Worm (Caenorhabditis elegans) whole organism, early embryonic: ENCODE data around the gene mrpl-18.

ENCODE experiments used
- B0310.2 ChIP-seq: sonication (generic microtip); optimal IDR thresholded peaks from 2 replicates; lab custom pipeline; 2016; ENCODE audit warnings: mild to moderate bottlenecking, missing genetic modification characterization, missing compliant biosample characterization
- F13C5.2 ChIP-seq: sonication (generic microtip); optimal IDR thresholded peaks from 2 replicates; lab custom pipeline; 2017; ENCODE audit warnings: mild to moderate bottlenecking, missing genetic modification characterization, inconsistent platforms, missing compliant biosample characterization
- ama-1 ChIP-seq: fragments of 150-350 bp; optimal IDR thresholded peaks from 2 replicates; lab custom pipeline; 2014
- ceh-13 ChIP-seq: fragments of 200-800 bp; sonication (Bioruptor generic); optimal IDR thresholded peaks from 2 replicates; lab custom pipeline; 2018; ENCODE audit warnings: mild to moderate bottlenecking, missing genetic modification characterization, missing compliant biosample characterization
- ceh-36 ChIP-seq: sonication (generic microtip); optimal IDR thresholded peaks from 2 replicates; lab custom pipeline; 2016; ENCODE audit warnings: missing genetic modification characterization, inconsistent platforms, missing compliant biosample characterization
- ets-7 ChIP-seq: sonication (generic microtip); optimal IDR thresholded peaks from 2 replicates; lab custom pipeline; 2016; ENCODE audit warnings: missing genotype, missing genetic modification characterization, missing compliant biosample characterization
- hmbx-1 ChIP-seq: sonication (generic microtip); optimal IDR thresholded peaks from 2 replicates; lab custom pipeline; 2016; ENCODE audit warnings: mild to moderate bottlenecking, missing genetic modification characterization, missing compliant biosample characterization
- pes-1 ChIP-seq: fragments of 200-800 bp; sonication (Bioruptor generic); IDR thresholded peaks from 2 replicates; pipeline ENCODE4 v1.3.6; 2022; ENCODE audit warnings: missing genetic modification reagents, missing genetic modification characterization, missing compliant biosample characterization
- scrt-1 ChIP-seq: fragments of 200-800 bp; sonication (Bioruptor generic); IDR thresholded peaks from 2 replicates; pipeline ENCODE4 v1.3.6; 2022; ENCODE audit warnings: missing genetic modification characterization, missing compliant biosample characterization
- sea-1 ChIP-seq: fragments of 200-800 bp; sonication (Bioruptor generic); conservative IDR thresholded peaks from 2 replicates; pipeline ENCODE4 v1.3.6; 2022; ENCODE audit warnings: missing genetic modification characterization, missing compliant biosample characterization
- tbx-11 ChIP-seq: fragments of 200-800 bp; sonication (Bioruptor generic); IDR thresholded peaks from 2 replicates; pipeline ENCODE4 v1.3.6; 2022; ENCODE audit warnings: missing genetic modification characterization, missing compliant biosample characterization

DNA sequence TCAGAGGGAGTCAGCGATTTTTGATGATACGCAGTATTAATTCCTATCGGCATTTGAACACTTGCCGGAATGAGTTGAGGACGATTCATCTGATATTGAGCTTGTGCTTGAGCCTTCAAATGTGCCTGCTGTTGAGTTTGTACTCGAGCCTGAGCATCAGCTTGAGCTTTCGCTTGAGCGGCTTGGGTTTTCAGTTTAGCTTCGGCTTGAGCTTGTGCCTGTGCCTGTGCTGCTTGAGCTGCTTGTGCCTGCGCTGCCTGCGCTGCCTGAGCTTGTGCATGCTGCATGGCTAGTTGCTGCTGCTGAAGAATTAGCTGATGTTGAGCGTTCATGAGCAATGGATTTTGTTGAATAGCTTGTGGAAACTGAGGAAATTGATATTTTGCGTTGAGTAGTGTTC, 28.9 kb upstream of the mrpl-18 start:
- TF ChIP-seq sea-1 (GFP tag; lab: Robert Waterston, UW) (no peak), ama-1 (lab: Kevin White, UChicago) (no peak), tbx-11 (GFP tag; lab: Robert Waterston, UW) (no peak), pes-1 (GFP tag; lab: Robert Waterston, UW) (no peak), ceh-36 (tag; lab: Kevin White, UChicago) (no peak), B0310.2 (tag; lab: Kevin White, UChicago) (no peak), scrt-1 (no peak), ets-7 (tag; lab: Kevin White, UChicago) (no peak), hmbx-1 (tag; lab: Kevin White, UChicago) (no peak), ceh-13 (GFP tag; lab: Kevin White, UChicago) (no peak), F13C5.2 (no peak)
